Worm (Caenorhabditis elegans): ENCODE results near the gene vps-29.

vps-29 gene

DNA sequence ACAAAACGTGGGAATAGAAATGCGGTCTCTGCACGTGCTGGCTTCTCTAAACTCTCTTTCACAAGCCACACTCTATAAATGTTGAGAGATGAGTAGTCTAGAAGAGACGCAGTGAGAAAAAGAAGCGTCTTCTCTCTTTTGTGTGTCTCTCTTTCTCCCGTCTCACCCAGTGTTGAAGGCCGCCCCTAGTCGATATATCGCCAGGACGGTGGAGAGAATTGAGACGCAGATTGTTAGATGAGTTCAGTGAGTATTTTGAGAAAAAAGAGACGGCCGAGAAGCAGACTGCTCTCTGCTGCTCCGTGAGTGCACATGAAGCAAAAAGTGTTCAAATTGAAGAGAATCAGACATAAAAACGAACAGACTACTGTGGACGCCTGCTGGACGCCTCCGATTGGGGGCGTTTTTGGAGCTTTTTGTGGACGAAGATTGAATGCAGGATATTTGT is 16.3 kb downstream of the vps-29 start (continued):
- TF ChIP-seq sox-4 (tag; optimal IDR thresholded peaks at IDR 0.05), result no peak

DNA sequence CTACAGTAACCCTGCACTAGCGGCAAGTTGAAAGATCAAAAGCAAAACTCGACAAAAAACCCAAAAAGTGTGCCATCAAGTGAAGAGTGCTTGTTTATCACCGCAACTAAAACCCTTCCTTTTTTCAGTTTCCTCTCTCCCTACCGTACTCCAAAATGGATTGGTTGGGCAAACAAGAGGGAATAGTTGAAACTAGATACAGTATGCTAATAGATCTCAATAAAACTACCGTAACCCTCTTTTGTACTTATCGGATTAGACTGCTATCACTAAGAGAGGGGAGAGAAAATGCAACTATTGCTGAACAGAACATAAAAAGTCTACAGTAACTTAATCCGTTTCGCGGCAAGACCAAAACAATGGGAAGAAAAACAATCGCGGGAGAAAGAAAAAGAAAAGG is 17.5 kb downstream of the vps-29 start:
- TF ChIP-seq elt-2 (tag; optimal IDR thresholded peaks at IDR 0.05), result no peak
- TF ChIP-seq ztf-16 (tag; optimal IDR thresholded peaks at IDR 0.05), result no peak
- TF ChIP-seq lin-11 (tag; optimal IDR thresholded peaks at IDR 0.05), result no peak

ce11 chrIII:10094538-10094937 is 18.3 kb downstream of the vps-29 start:
- TF ChIP-seq dve-1 (tag; optimal IDR thresholded peaks at IDR 0.05), result no peak
- TF ChIP-seq fax-1 (tag; optimal IDR thresholded peaks at IDR 0.05), result no peak
- no peak for TF ChIP-seq npax-4 (tag; optimal IDR thresholded peaks at IDR 0.05)
- no peak for TF ChIP-seq ztf-16 (tag; optimal IDR thresholded peaks at IDR 0.05)
- peak; percentile 15 for TF ChIP-seq nhr-232 (tag; optimal IDR thresholded peaks at IDR 0.05)
- no peak for TF ChIP-seq hlh-15 (tag; optimal IDR thresholded peaks at IDR 0.05)
- no peak for TF ChIP-seq ceh-9 (tag; optimal IDR thresholded peaks at IDR 0.05)
- TF ChIP-seq ahr-1 (tag; optimal IDR thresholded peaks at IDR 0.05), result no peak
- TF ChIP-seq ref-2 (tag; optimal IDR thresholded peaks at IDR 0.05), result peak; percentile 73
- peak; percentile 2 for TF ChIP-seq mec-3 (tag; optimal IDR thresholded peaks at IDR 0.05; ENCODE audit: borderline replicate concordance)
- peak; percentile 54 for TF ChIP-seq C08G9.2 (tag; optimal IDR thresholded peaks at IDR 0.05)
- no peak for TF ChIP-seq ceh-19 (GFP tag; optimal IDR thresholded peaks at IDR 0.05)
- no peak for TF ChIP-seq zip-5 (tag; optimal IDR thresholded peaks at IDR 0.05)
- no peak for TF ChIP-seq unc-3 (GFP tag; conservative IDR thresholded peaks at IDR 0.05)
- TF ChIP-seq unc-3 (tag; optimal IDR thresholded peaks at IDR 0.05), result no peak
- no peak for TF ChIP-seq unc-55 (GFP tag; optimal IDR thresholded peaks at IDR 0.05)
- TF ChIP-seq ceh-34 (tag; optimal IDR thresholded peaks at IDR 0.05), result peak; percentile 57
- TF ChIP-seq ceh-2 (tag; optimal IDR thresholded peaks at IDR 0.05), result peak; percentile 2
- no peak for TF ChIP-seq pat-9 (tag; optimal IDR thresholded peaks at IDR 0.05)
- TF ChIP-seq eyg-1 (tag; optimal IDR thresholded peaks at IDR 0.05), result peak; percentile 46
- TF ChIP-seq ceh-6 (GFP tag; optimal IDR thresholded peaks at IDR 0.05), result no peak
- peak; percentile 77 for TF ChIP-seq nfya-1 (tag; optimal IDR thresholded peaks at IDR 0.05)
- TF ChIP-seq lim-6 (tag; optimal IDR thresholded peaks at IDR 0.05), result no peak
- TF ChIP-seq sdc-2 (tag; optimal IDR thresholded peaks at IDR 0.05), result peak; percentile 40
- no peak for TF ChIP-seq elt-4 (tag; optimal IDR thresholded peaks at IDR 0.05)
- no peak for TF ChIP-seq hlh-8 (tag; optimal IDR thresholded peaks at IDR 0.05)
- TF ChIP-seq ttx-3 (tag; optimal IDR thresholded peaks at IDR 0.05), result no peak
- no peak for TF ChIP-seq pqm-1 (tag; optimal IDR thresholded peaks at IDR 0.05)
- TF ChIP-seq ets-4 (tag; optimal IDR thresholded peaks at IDR 0.05), result peak; percentile 20
- no peak for TF ChIP-seq odd-2 (tag; optimal IDR thresholded peaks at IDR 0.05)
- TF ChIP-seq fkh-10 (GFP tag; optimal IDR thresholded peaks at IDR 0.05), result no peak
- no peak for TF ChIP-seq K02D7.2 (tag; optimal IDR thresholded peaks at IDR 0.05)
- TF ChIP-seq tbx-2 (tag; optimal IDR thresholded peaks at IDR 0.05), result peak; percentile 60
- TF ChIP-seq pax-1 (tag; optimal IDR thresholded peaks at IDR 0.05), result no peak
- no peak for TF ChIP-seq Y22D7AL.16 (tag; optimal IDR thresholded peaks at IDR 0.05)
- no peak for TF ChIP-seq lin-11 (tag; optimal IDR thresholded peaks at IDR 0.05)
- peak; percentile 66 for TF ChIP-seq ceh-31 (tag; optimal IDR thresholded peaks at IDR 0.05)
- no peak for TF ChIP-seq ceh-24 (tag; optimal IDR thresholded peaks at IDR 0.05)
- no peak for TF ChIP-seq tbx-7 (tag; optimal IDR thresholded peaks at IDR 0.05)
- TF ChIP-seq sox-2 (GFP tag; IDR thresholded peaks at IDR 0.05), result no peak
- peak; percentile 15 for TF ChIP-seq ceh-48 (tag; optimal IDR thresholded peaks at IDR 0.05)
- TF ChIP-seq pha-4 (tag; optimal IDR thresholded peaks at IDR 0.05), result no peak
- peak; percentile 26 for TF ChIP-seq pros-1 (tag; optimal IDR thresholded peaks at IDR 0.05)
- peak; percentile 53 for TF ChIP-seq T23F11.4 (GFP tag; optimal IDR thresholded peaks at IDR 0.05)
- TF ChIP-seq K09A11.1 (tag; optimal IDR thresholded peaks at IDR 0.05; ENCODE audit: insufficient read depth), result no peak
- peak; percentile 58 for TF ChIP-seq rnt-1 (tag; optimal IDR thresholded peaks at IDR 0.05)
- no peak for TF ChIP-seq gmeb-2 (tag; optimal IDR thresholded peaks at IDR 0.05)
- TF ChIP-seq hlh-30 (tag; optimal IDR thresholded peaks at IDR 0.05; ENCODE audit: insufficient read depth), result no peak

Measured in whole organism, late embryonic.